Fruit fly (Drosophila melanogaster) whole organism, adult: ENCODE results near the gene CG9541.
A peak's percentile ranks its signal among the peaks of the same experiment; 100 is the strongest.

Experiments used
- CG11617 ChIP-seq: fragments of 200-800 bp; sonication (Bioruptor generic); optimal IDR thresholded peaks from 2 replicates; lab custom pipeline; 2017; ENCODE audit warnings: mild to moderate bottlenecking, missing biosample characterization, missing genetic modification reagents, missing genetic modification characterization
- CG12768 ChIP-seq: fragments of 200-800 bp; sonication (Bioruptor generic); optimal IDR thresholded peaks from 2 replicates; lab custom pipeline; 2017; ENCODE audit warnings: missing biosample characterization, missing genetic modification characterization, mild to moderate bottlenecking, moderate library complexity, missing genetic modification reagents
- CG14711 ChIP-seq: fragments of 200-800 bp; sonication (Bioruptor generic); optimal IDR thresholded peaks from 2 replicates; lab custom pipeline; 2018; ENCODE audit warnings: missing biosample characterization, mild to moderate bottlenecking, missing genetic modification characterization, moderate library complexity
- CG1620 ChIP-seq: fragments of 200-800 bp; sonication (Bioruptor generic); optimal IDR thresholded peaks from 2 replicates; lab custom pipeline; 2016; ENCODE audit warnings: missing biosample characterization, missing genetic modification characterization
- CG33017 ChIP-seq: fragments of 200-800 bp; sonication (Bioruptor generic); optimal IDR thresholded peaks from 2 replicates; lab custom pipeline; 2018; ENCODE audit warnings: missing biosample characterization, mild to moderate bottlenecking, missing genetic modification characterization, moderate library complexity
- CG5204 ChIP-seq: fragments of 200-800 bp; sonication (Bioruptor generic); optimal IDR thresholded peaks from 2 replicates; lab custom pipeline; 2016; ENCODE audit warnings: missing biosample characterization, missing genetic modification characterization
- CG7045 ChIP-seq: fragments of 200-800 bp; sonication (Bioruptor generic); optimal IDR thresholded peaks from 2 replicates; lab custom pipeline; 2017; ENCODE audit warnings: missing biosample characterization, mild to moderate bottlenecking, missing genetic modification characterization
- CG7101 ChIP-seq: fragments of 200-800 bp; sonication (Bioruptor generic); optimal IDR thresholded peaks from 2 replicates; lab custom pipeline; 2018; ENCODE audit warnings: missing biosample characterization, mild to moderate bottlenecking, missing genetic modification characterization, moderate library complexity
- Clk ChIP-seq: fragments of 200-800 bp; sonication (Bioruptor generic); optimal IDR thresholded peaks from 2 replicates; lab custom pipeline; 2017; ENCODE audit warnings: missing biosample characterization, missing genetic modification characterization
- Crg-1 ChIP-seq: fragments of 200-800 bp; sonication (Bioruptor generic); optimal IDR thresholded peaks from 2 replicates; lab custom pipeline; 2016; ENCODE audit warnings: missing biosample characterization, missing genetic modification characterization
- Hr96 ChIP-seq: fragments of 200-800 bp; sonication (Bioruptor generic); optimal IDR thresholded peaks from 2 replicates; lab custom pipeline; 2016; ENCODE audit warnings: missing biosample characterization, missing genetic modification characterization
- Mnt ChIP-seq: fragments of 200-800 bp; sonication (Bioruptor generic); optimal IDR thresholded peaks from 2 replicates; lab custom pipeline; 2016; ENCODE audit warnings: missing biosample characterization, mild to moderate bottlenecking, missing genetic modification characterization
- bab1 ChIP-seq: fragments of 200-800 bp; sonication (Bioruptor generic); optimal IDR thresholded peaks from 3 replicates; lab custom pipeline; 2019; ENCODE audit warnings: missing biosample characterization, mild to moderate bottlenecking, missing genetic modification characterization, moderate library complexity
- cic ChIP-seq: fragments of 200-800 bp; sonication (Bioruptor generic); optimal IDR thresholded peaks from 2 replicates; lab custom pipeline; 2017; ENCODE audit warnings: missing biosample characterization, mild to moderate bottlenecking, missing genetic modification characterization, moderate library complexity
- cnc ChIP-seq, 2 experiments: fragments of >200 bp; optimal IDR thresholded peaks; 2 replicates each; lab custom pipeline; 2017
- kay ChIP-seq: fragments of 200-800 bp; sonication (Bioruptor generic); peaks from one replicate; lab custom pipeline; 2016; ENCODE audit warnings: missing biosample characterization, missing genetic modification characterization, borderline replicate concordance
- ovo ChIP-seq: fragments of 200-800 bp; sonication (Bioruptor generic); optimal IDR thresholded peaks from 2 replicates; lab custom pipeline; 2016; ENCODE audit warnings: missing biosample characterization, missing genetic modification characterization
- pad ChIP-seq: fragments of 200-800 bp; sonication (Bioruptor generic); optimal IDR thresholded peaks from 3 replicates; lab custom pipeline; 2017; ENCODE audit warnings: missing biosample characterization, missing genetic modification characterization, mild to moderate bottlenecking, moderate library complexity, missing genetic modification reagents
- tj ChIP-seq: fragments of 200-800 bp; sonication (Bioruptor generic); optimal IDR thresholded peaks from 3 replicates; lab custom pipeline; 2017; ENCODE audit warnings: missing biosample characterization, mild to moderate bottlenecking, missing genetic modification characterization, moderate library complexity
- toe ChIP-seq: fragments of 200-800 bp; sonication (Bioruptor generic); optimal IDR thresholded peaks from 2 replicates; lab custom pipeline; 2016; ENCODE audit warnings: missing biosample characterization, missing genetic modification characterization

The CG9541 gene

DNA sequence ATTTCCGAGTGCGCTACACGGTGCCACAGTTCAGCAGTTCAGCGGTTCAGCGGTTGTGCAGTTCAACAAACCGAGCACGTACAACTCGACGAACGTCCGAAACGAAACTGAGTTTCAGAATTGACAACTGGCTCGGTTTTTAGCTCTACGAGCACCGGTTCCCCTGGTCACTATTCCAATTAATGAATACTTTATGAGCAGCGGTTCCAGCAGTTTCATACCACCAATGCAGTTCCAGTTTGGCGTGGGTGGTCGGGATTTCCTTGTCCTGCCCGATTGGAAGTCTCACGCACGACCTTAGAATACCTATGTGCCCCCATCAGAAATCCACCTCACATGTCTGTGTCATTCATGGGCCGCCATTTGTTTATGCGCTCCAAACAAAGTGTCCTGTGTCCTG, at the start of gene CG9541:
Gene CG9541 (minus strand): TSS at position 101 of the 400 bp plus-strand sequence.
- TF ChIP-seq tj (GFP tag; lab: Kevin White, UChicago) (no peak), CG33017 (tag; lab: Kevin White, UChicago) (no peak), ovo (GFP tag; lab: Kevin White, UChicago) (no peak), cic (GFP tag; lab: Kevin White, UChicago) (no peak), Mnt (GFP tag; lab: Kevin White, UChicago) (no peak), bab1 (GFP tag; lab: Kevin White, UChicago) (no peak)

DNA sequence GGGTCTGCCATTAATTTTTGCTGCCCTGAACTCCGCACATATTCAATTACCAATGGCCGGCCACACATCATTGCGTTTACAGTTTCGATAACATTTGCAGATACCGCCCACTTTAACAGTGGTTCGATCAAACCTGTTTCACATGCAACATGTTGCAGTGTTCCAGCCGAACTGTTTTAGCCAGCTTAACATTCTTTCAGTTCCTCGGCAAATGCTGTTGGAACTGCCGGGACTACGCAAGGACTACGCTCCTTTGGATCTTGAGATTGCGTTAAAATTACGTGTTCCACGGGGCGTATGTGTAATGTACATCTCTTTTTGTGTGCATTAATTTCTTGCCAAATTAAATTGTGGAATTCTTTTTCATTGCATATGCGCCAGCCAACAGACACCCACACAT, 44.2 kb upstream of the CG9541 start:
- TF ChIP-seq CG1620, result no peak
- no peak for TF ChIP-seq Crg-1 (GFP tag; lab: Kevin White, UChicago)
- no peak for TF ChIP-seq CG7045 (GFP tag; lab: Kevin White, UChicago)
- no peak for TF ChIP-seq Clk (GFP tag; lab: Kevin White, UChicago)
- TF ChIP-seq CG5204 (GFP tag; lab: Kevin White, UChicago), result no peak
- no peak for TF ChIP-seq cnc (optimal IDR thresholded peaks at IDR 0.05; lab: Kevin White, UChicago)
- TF ChIP-seq Hr96 (GFP tag; lab: Kevin White, UChicago), result no peak
- TF ChIP-seq pad, result no peak
- TF ChIP-seq Mnt (GFP tag; lab: Kevin White, UChicago), result no peak
- TF ChIP-seq CG12768 (GFP tag; lab: Kevin White, UChicago), result no peak

DNA sequence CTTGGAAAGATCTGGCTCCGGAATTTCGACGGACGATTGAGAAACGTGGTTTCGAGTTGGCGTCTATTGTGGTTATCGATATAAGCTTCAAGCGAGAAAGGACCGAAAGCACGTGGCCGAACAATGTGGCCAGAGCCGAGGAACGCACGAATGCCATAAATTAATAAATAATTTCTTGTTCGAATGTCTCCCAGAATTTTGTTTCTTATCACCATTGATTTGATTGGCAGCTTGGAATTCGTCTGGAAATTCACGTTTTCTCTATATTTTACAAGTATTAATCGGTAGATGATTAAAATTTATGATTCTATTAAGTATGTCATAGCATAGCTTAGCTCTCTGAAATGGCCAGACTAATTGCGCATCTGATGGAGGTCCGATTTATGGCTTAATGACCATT, 38.7 kb upstream of the CG9541 start, which contains the start of gene Rcd-1r:
Gene Rcd-1r (minus strand): TSS at position 101 of the 400 bp plus-strand sequence.
- no peak for TF ChIP-seq Hr96 (GFP tag; lab: Kevin White, UChicago)
- TF ChIP-seq Mnt (GFP tag; lab: Kevin White, UChicago), result no peak
- no peak for TF ChIP-seq cic (GFP tag; lab: Kevin White, UChicago)
- TF ChIP-seq CG5204 (GFP tag; lab: Kevin White, UChicago), result no peak
- TF ChIP-seq kay (GFP tag; lab: Kevin White, UChicago), result no peak
- no peak for TF ChIP-seq bab1 (GFP tag; lab: Kevin White, UChicago)
- TF ChIP-seq CG12768 (GFP tag; lab: Kevin White, UChicago), result no peak
- no peak for TF ChIP-seq CG1620
- no peak for TF ChIP-seq CG11617 (GFP tag; lab: Kevin White, UChicago)
- no peak for TF ChIP-seq Crg-1 (GFP tag; lab: Kevin White, UChicago)
- TF ChIP-seq toe (GFP tag; lab: Kevin White, UChicago), result no peak
- no peak for TF ChIP-seq Clk (GFP tag; lab: Kevin White, UChicago)
- no peak for TF ChIP-seq CG7045 (GFP tag; lab: Kevin White, UChicago)
- no peak for TF ChIP-seq ovo (GFP tag; lab: Kevin White, UChicago)
- no peak for TF ChIP-seq pad

DNA sequence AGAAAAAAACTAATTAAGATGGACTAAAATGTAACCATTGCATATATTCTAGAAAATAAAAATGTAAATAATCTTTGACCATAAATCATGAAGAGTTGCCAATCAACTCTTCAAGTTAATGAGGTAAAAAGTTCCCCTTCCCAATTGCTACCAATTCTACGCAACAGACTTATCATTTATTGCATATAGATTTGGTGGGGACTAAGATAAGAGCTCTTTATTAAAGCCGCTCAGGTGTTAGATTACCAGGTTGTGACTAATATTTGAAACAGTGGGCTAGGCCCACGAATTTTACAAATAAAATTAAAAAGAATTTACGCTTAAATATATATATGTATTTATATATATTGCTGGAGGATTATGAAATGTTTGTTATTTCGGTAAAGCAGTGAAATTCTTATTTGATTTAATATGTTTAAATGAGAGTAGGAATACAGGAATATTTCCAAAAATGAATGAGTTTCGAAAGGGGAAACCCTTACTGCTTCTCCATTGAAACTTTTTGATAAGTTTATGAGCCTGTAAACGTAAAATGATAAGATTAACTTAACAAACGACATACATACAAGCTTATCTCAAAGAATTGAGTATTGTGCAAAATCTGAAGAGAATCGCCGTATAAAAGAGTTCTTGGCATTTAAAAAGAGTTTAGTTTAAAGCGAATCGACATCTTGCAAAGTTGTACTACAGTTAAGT, 36.5 kb upstream of the CG9541 start, which contains the start of gene CG13102:
Gene CG13102 (plus strand): TSS at position 646 of the 696 bp plus-strand sequence.
- TF ChIP-seq kay (GFP tag; lab: Kevin White, UChicago) (peak; percentile 39), CG1620 (no peak), cic (GFP tag; lab: Kevin White, UChicago) (peak; percentile 82), CG33017 (tag; lab: Kevin White, UChicago) (peak; percentile 31)

DNA sequence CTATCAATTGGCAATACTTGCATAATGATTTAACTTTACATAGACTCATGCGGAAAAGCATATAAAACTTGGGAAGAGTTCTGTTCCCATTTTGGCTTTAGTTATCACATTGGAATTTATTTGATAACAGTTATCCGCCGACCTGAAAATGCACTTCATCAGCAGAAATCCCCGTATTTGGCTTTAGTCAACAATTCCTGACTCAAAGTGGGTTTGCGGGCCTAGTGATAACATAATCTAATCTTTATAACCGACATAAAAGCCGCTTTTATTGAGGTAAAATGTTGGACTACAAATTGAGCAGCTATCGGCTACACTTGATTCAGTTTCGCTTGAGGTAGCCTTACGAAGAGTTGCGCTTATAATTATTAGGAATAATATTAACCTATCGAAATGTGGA, 35.0 kb upstream of the CG9541 start, which contains the start of gene CG9568:
Gene CG9568 (plus strand): TSS at position 317 of the 400 bp plus-strand sequence.
- TF ChIP-seq cic (GFP tag; lab: Kevin White, UChicago), result peak; percentile 60
- TF ChIP-seq tj (GFP tag; lab: Kevin White, UChicago), result peak; percentile 10
- no peak for TF ChIP-seq pad
- no peak for TF ChIP-seq CG14711 (tag; lab: Kevin White, UChicago)
- no peak for TF ChIP-seq Clk (GFP tag; lab: Kevin White, UChicago)
- TF ChIP-seq CG7045 (GFP tag; lab: Kevin White, UChicago), result peak; percentile 46
- TF ChIP-seq CG12768 (GFP tag; lab: Kevin White, UChicago), result peak; percentile 35
- no peak for TF ChIP-seq toe (GFP tag; lab: Kevin White, UChicago)
- peak; percentile 39 for TF ChIP-seq CG33017 (tag; lab: Kevin White, UChicago)
- no peak for TF ChIP-seq cnc (optimal IDR thresholded peaks at IDR 0.05; lab: Kevin White, UChicago)
- TF ChIP-seq Mnt (GFP tag; lab: Kevin White, UChicago), result no peak
- TF ChIP-seq CG7101 (tag; lab: Kevin White, UChicago), result peak; percentile 11
- no peak for TF ChIP-seq CG1620
- TF ChIP-seq Crg-1 (GFP tag; lab: Kevin White, UChicago), result no peak
- peak; percentile 74 for TF ChIP-seq kay (GFP tag; lab: Kevin White, UChicago)
- no peak for TF ChIP-seq CG11617 (GFP tag; lab: Kevin White, UChicago)
- TF ChIP-seq CG5204 (GFP tag; lab: Kevin White, UChicago), result no peak
- no peak for TF ChIP-seq Hr96 (GFP tag; lab: Kevin White, UChicago)
- no peak for TF ChIP-seq bab1 (GFP tag; lab: Kevin White, UChicago)
- no peak for TF ChIP-seq ovo (GFP tag; lab: Kevin White, UChicago)

DNA sequence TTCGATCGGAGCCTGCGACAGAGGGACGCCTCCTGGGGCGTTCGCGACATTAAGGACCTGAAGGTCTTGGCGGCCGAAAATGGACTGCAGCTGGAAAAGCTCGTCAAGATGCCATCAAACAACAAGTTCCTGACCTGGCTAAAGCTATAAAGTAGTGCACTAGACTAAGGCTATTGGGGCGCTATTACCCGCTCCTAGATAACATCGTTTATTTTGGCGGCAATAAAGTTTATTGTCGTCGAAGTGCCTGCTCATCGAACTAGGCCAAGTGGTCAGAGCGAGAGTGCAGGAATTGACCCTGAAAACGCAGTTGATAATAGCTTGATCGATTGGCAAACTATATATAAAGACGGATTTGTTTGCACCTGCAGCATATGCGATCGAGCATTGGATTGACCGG, 23.0 kb upstream of the CG9541 start, which contains the start of gene Try29F:
Gene Try29F (plus strand): TSS at position 301 of the 400 bp plus-strand sequence.
- no peak for TF ChIP-seq cnc (optimal IDR thresholded peaks at IDR 0.05; lab: Kevin White, UChicago)
- TF ChIP-seq Hr96 (GFP tag; lab: Kevin White, UChicago), result no peak
- no peak for TF ChIP-seq cic (GFP tag; lab: Kevin White, UChicago)
- no peak for TF ChIP-seq CG5204 (GFP tag; lab: Kevin White, UChicago)
- TF ChIP-seq Crg-1 (GFP tag; lab: Kevin White, UChicago), result no peak
- no peak for TF ChIP-seq CG33017 (tag; lab: Kevin White, UChicago)
